Fruit fly (Drosophila melanogaster): ENCODE results near the gene Atg3.

Gene Atg3

DNA sequence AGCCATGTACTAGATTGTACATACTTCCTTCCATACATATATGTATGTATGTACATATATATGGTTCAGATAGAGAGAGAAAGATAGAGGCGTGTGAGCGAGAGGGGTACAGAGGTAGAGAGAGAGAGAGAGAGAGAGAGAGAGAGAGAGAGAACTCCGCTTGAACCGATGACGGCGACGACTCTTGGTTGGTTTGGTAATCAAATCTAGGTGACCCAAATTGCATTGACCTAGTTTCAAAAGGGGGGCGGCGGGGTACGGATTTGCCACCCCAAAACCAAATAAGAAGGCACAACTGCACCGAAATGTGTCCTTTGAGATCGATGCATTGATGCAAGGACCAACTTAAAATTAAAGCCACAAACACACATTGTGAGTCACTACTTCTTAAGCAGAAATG lies 39.4 kb downstream of the Atg3 start:
- no peak for TF ChIP-seq dm (GFP tag; optimal IDR thresholded peaks at IDR 0.05)
- TF ChIP-seq Pdp1 (GFP tag; optimal IDR thresholded peaks at IDR 0.05): peak in 1 of 2 experiments; percentile 67
- peak; percentile 41; the same call in 1 of the 3 replicates for TF ChIP-seq CG34422 (GFP tag; IDR thresholded peaks at IDR 0.05)
- peak; percentile 18 for TF ChIP-seq sens (GFP tag)
- TF ChIP-seq CG12769 (tag; optimal IDR thresholded peaks at IDR 0.05): peak; percentile 16
- no peak for TF ChIP-seq so (GFP tag; IDR thresholded peaks at IDR 0.05)
- TF ChIP-seq z (GFP tag; IDR thresholded peaks at IDR 0.05): 0 out of 3 replicates have a peak, but pooled peaks have one; percentile 34
- peak; percentile 70 for TF ChIP-seq ftz-f1 (GFP tag; optimal IDR thresholded peaks at IDR 0.05)
- 0 out of 3 replicates have a peak, but pooled peaks have one; percentile 43 for TF ChIP-seq mld (GFP tag; IDR thresholded peaks at IDR 0.05; ENCODE audit: partially characterized antibody)
- 0 out of 4 replicates have a peak, but pooled peaks have one; percentile 69 for TF ChIP-seq chinmo (GFP tag; IDR thresholded peaks at IDR 0.05; ENCODE audit: partially characterized antibody)
- TF ChIP-seq bowl (GFP tag; IDR thresholded peaks at IDR 0.05): 0 out of 2 replicates have a peak, but pooled peaks have one; percentile 16
- TF ChIP-seq yki (optimal IDR thresholded peaks at IDR 0.05): peak; percentile 20
- TF ChIP-seq H15 (GFP tag; IDR thresholded peaks at IDR 0.05): peak; percentile 23; the same call in 1 of the 3 replicates
- TF ChIP-seq crol (GFP tag; IDR thresholded peaks at IDR 0.05): peak; percentile 63
- peak; percentile 78 for TF ChIP-seq Hr3 (GFP tag; optimal IDR thresholded peaks at IDR 0.05)
- peak; percentile 55 to 74 for TF ChIP-seq Trl (optimal IDR thresholded peaks at IDR 0.05)
- TF ChIP-seq Trl (GFP tag; optimal IDR thresholded peaks at IDR 0.05): no peak
- no peak for TF ChIP-seq sim (GFP tag; IDR thresholded peaks at IDR 0.05)
- peak; percentile 11 for TF ChIP-seq cg (GFP tag; optimal IDR thresholded peaks at IDR 0.05)
- peak; percentile 41 for TF ChIP-seq Nf-YC (tag; optimal IDR thresholded peaks at IDR 0.05)
- 0 out of 3 replicates have a peak, but pooled peaks have one; percentile 21 for TF ChIP-seq row (GFP tag; IDR thresholded peaks at IDR 0.05)
- no peak for TF ChIP-seq CG7556 (GFP tag; optimal IDR thresholded peaks at IDR 0.05)
- TF ChIP-seq CG1832 (GFP tag; optimal IDR thresholded peaks at IDR 0.05): peak; percentile 67
- TF ChIP-seq CG12071 (GFP tag; optimal IDR thresholded peaks at IDR 0.05): peak; percentile 20
- TF ChIP-seq crc (GFP tag; optimal IDR thresholded peaks at IDR 0.05): no peak
- TF ChIP-seq zfh1 (GFP tag; IDR thresholded peaks at IDR 0.05): no peak
- TF ChIP-seq CG8290 (GFP tag; optimal IDR thresholded peaks at IDR 0.05): no peak
- peak in 1 of 2 experiments; percentile 1 for TF ChIP-seq CG8290 (tag; optimal IDR thresholded peaks at IDR 0.05)
- TF ChIP-seq CG15601 (tag; optimal IDR thresholded peaks at IDR 0.05): no peak
- no peak for TF ChIP-seq chn (GFP tag; optimal IDR thresholded peaks at IDR 0.05)
- no peak for TF ChIP-seq Doc3 (GFP tag; IDR thresholded peaks at IDR 0.05; ENCODE audit: partially characterized antibody)
- peak; percentile 64 for TF ChIP-seq Med (GFP tag)
- TF ChIP-seq Neu2 (GFP tag; optimal IDR thresholded peaks at IDR 0.05; ENCODE audit: borderline replicate concordance): no peak
- TF ChIP-seq Deaf1 (tag; optimal IDR thresholded peaks at IDR 0.05): peak; percentile 78
- TF ChIP-seq ci (GFP tag; IDR thresholded peaks at IDR 0.05): 0 out of 3 replicates have a peak, but pooled peaks have one; percentile 51
- TF ChIP-seq CG10321 (GFP tag; IDR thresholded peaks at IDR 0.05): peak; percentile 66; the same call in 1 of the 2 replicates

DNA sequence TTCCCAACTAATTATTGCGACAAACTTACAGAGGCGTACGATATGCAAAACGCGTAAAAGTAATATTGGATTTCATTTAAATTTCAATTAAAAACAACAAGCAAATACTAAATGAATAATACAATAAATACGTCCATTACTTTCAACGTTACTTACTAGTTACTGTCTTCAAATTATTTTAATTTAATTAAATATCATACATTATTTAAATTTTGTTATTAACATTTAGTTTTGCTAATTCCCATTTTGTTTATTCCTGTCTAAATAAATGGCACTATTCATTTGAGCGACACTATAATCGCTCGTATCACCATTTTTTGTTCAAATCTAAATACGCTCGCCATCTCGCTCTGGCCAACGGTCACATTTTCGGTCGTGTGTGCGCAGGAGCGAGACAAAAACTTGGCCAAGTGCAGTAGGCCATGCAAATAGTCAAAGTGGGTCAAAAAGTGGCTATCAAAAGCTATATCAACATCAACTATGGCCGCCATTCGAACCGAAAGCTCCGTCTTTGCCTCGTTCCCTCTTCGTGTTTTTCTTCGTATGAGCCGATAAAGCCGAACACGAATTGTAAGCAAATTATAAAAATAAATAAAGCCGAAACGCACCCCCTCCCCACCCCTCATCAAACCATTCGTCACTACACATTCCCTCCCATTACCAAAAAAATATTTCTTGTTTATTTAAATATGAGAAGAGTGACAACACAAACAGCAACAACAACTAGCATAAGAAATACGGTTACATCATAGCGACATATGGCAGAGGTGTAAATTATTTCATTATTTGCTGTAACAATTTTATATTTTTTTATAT lies 40.9 kb downstream of the Atg3 start:
- TF ChIP-seq CG1647 (GFP tag; optimal IDR thresholded peaks at IDR 0.05): peak; percentile 33
- TF ChIP-seq CG1529 (GFP tag; optimal IDR thresholded peaks at IDR 0.05): peak; percentile 34
- no peak for TF ChIP-seq Xbp1 (GFP tag; optimal IDR thresholded peaks at IDR 0.05)
- peak; percentile 48; the same call in 1 of the 3 replicates for TF ChIP-seq dysf (GFP tag; IDR thresholded peaks at IDR 0.05)
- no peak for TF ChIP-seq Doc3 (GFP tag; IDR thresholded peaks at IDR 0.05; ENCODE audit: partially characterized antibody)
- no peak for TF ChIP-seq mld (GFP tag; IDR thresholded peaks at IDR 0.05; ENCODE audit: partially characterized antibody)
- TF ChIP-seq Dbx (GFP tag; IDR thresholded peaks at IDR 0.05): peak; percentile 60; the same call in 2 of the 3 replicates
- TF ChIP-seq CG8089 (GFP tag; optimal IDR thresholded peaks at IDR 0.05): peak; percentile 24
- no peak for TF ChIP-seq maf-S (GFP tag; optimal IDR thresholded peaks at IDR 0.05)
- TF ChIP-seq lilli (GFP tag; optimal IDR thresholded peaks at IDR 0.05): no peak
- TF ChIP-seq Jarid2 (GFP tag; optimal IDR thresholded peaks at IDR 0.05): peak; percentile 40
- peak; percentile 40; the same call in 1 of the 2 replicates for TF ChIP-seq CG6689 (GFP tag; IDR thresholded peaks at IDR 0.05)
- no peak for TF ChIP-seq CG4404 (GFP tag; IDR thresholded peaks at IDR 0.05)
- TF ChIP-seq Fer1 (GFP tag; optimal IDR thresholded peaks at IDR 0.05): peak; percentile 87
- TF ChIP-seq Myb (GFP tag; optimal IDR thresholded peaks at IDR 0.05): peak; percentile 24
- no peak for TF ChIP-seq hbn (GFP tag; IDR thresholded peaks at IDR 0.05; ENCODE audit: partially characterized antibody)
- TF ChIP-seq CG17186 (GFP tag; optimal IDR thresholded peaks at IDR 0.05): no peak

All from whole organism, embryonic.